Fruit fly (Drosophila melanogaster): ENCODE measurements around the gene ddbt.

dm6 chr3L:311607-312006 lies 5.3 kb upstream of the ddbt start:
- no peak for TF ChIP-seq Myc (optimal IDR thresholded peaks at IDR 0.05)
- TF ChIP-seq psq (optimal IDR thresholded peaks at IDR 0.05), result no peak
